Worm (Caenorhabditis elegans) whole organism, mixed stage, embryonic: ENCODE measurements around the gene nlp-27.

Experiments used
- M03D4.4 ChIP-seq: sonication (generic microtip); optimal IDR thresholded peaks from 2 replicates; lab custom pipeline; 2017; ENCODE audit warnings: mild to moderate bottlenecking, missing genetic modification characterization, missing compliant biosample characterization
- blmp-1 ChIP-seq: fragments of 150-350 bp; optimal IDR thresholded peaks from 2 replicates; lab custom pipeline; 2014; ENCODE audit warnings: missing biosample characterization, missing genetic modification characterization
- ceh-39 ChIP-seq: fragments of 150-350 bp; optimal IDR thresholded peaks from 2 replicates; lab custom pipeline; 2014; ENCODE audit warnings: missing biosample characterization, missing genetic modification characterization
- ceh-43 ChIP-seq: fragments of 200-800 bp; sonication (Bioruptor generic); optimal IDR thresholded peaks from 2 replicates; lab custom pipeline; 2018; ENCODE audit warnings: mild to moderate bottlenecking, missing genetic modification characterization, moderate library complexity, missing compliant biosample characterization
- ceh-83 ChIP-seq: fragments of 200-800 bp; sonication (Bioruptor generic); optimal IDR thresholded peaks from 2 replicates; lab custom pipeline; 2018; ENCODE audit warnings: mild to moderate bottlenecking, missing genetic modification characterization, missing compliant biosample characterization
- ces-1 ChIP-seq: fragments of 150-350 bp; optimal IDR thresholded peaks from 2 replicates; lab custom pipeline; 2014; ENCODE audit warnings: missing biosample characterization, missing genetic modification reagents, missing genetic modification characterization
- cnd-1 ChIP-seq: fragments of 200-800 bp; sonication (Bioruptor generic); optimal IDR thresholded peaks from 2 replicates; lab custom pipeline; 2018; ENCODE audit warnings: mild to moderate bottlenecking, missing genetic modification characterization, missing compliant biosample characterization
- elt-1 ChIP-seq: sonication (generic microtip); optimal IDR thresholded peaks from 2 replicates; lab custom pipeline; 2017; ENCODE audit warnings: missing genetic modification characterization, mild to moderate bottlenecking, missing compliant biosample characterization, antibody characterized with exemption, moderate library complexity, borderline replicate concordance; ENCODE audit not compliant: insufficient read depth
- elt-3 ChIP-seq: fragments of 150-350 bp; optimal IDR thresholded peaks from 2 replicates; lab custom pipeline; 2014; ENCODE audit warnings: missing biosample characterization, missing genetic modification characterization
- flh-1 ChIP-seq: fragments of 200-800 bp; sonication (Bioruptor generic); optimal IDR thresholded peaks from 2 replicates; lab custom pipeline; 2018; ENCODE audit warnings: mild to moderate bottlenecking, missing genetic modification characterization, moderate library complexity, missing compliant biosample characterization
- ham-2 ChIP-seq: fragments of 200-800 bp; sonication (Bioruptor generic); optimal IDR thresholded peaks from 2 replicates; lab custom pipeline; 2018; ENCODE audit warnings: mild to moderate bottlenecking, missing genetic modification characterization, missing compliant biosample characterization
- lin-13 ChIP-seq: fragments of 150-350 bp; optimal IDR thresholded peaks from 2 replicates; lab custom pipeline; 2014; ENCODE audit warnings: missing biosample characterization, missing genetic modification characterization
- lsy-2 ChIP-seq: fragments of 150-350 bp; optimal IDR thresholded peaks from 2 replicates; lab custom pipeline; 2014; ENCODE audit warnings: missing biosample characterization, missing genetic modification characterization
- mab-5 ChIP-seq: fragments of 150-350 bp; optimal IDR thresholded peaks from 2 replicates; lab custom pipeline; 2014; ENCODE audit warnings: missing biosample characterization, missing genetic modification characterization
- mep-1 ChIP-seq: fragments of 150-350 bp; optimal IDR thresholded peaks from 2 replicates; lab custom pipeline; 2017; ENCODE audit warnings: missing biosample characterization, missing genetic modification reagents, missing genetic modification characterization, inconsistent platforms
- mls-2 ChIP-seq: sonication (generic microtip); optimal IDR thresholded peaks from 2 replicates; lab custom pipeline; 2016; ENCODE audit warnings: mild to moderate bottlenecking, missing genetic modification characterization, moderate library complexity, missing compliant biosample characterization
- nhr-12 ChIP-seq: fragments of 150-350 bp; optimal IDR thresholded peaks from 2 replicates; lab custom pipeline; 2014; ENCODE audit warnings: missing biosample characterization, missing genetic modification characterization
- nhr-2 ChIP-seq: fragments of 150-350 bp; optimal IDR thresholded peaks from 2 replicates; lab custom pipeline; 2014; ENCODE audit warnings: missing biosample characterization, missing genetic modification characterization
- nhr-237 ChIP-seq: fragments of 150-350 bp; optimal IDR thresholded peaks from 2 replicates; lab custom pipeline; 2014; ENCODE audit warnings: missing biosample characterization, missing genetic modification characterization
- nhr-28 ChIP-seq: fragments of 150-350 bp; optimal IDR thresholded peaks from 2 replicates; lab custom pipeline; 2014; ENCODE audit warnings: missing biosample characterization, missing genetic modification characterization
- nhr-76 ChIP-seq: sonication (generic microtip); optimal IDR thresholded peaks from 2 replicates; lab custom pipeline; 2017; ENCODE audit warnings: missing biosample characterization, missing genetic modification characterization
- pha-4 ChIP-seq: fragments of 150-350 bp; optimal IDR thresholded peaks from 2 replicates; lab custom pipeline; 2018; ENCODE audit warnings: missing biosample characterization, missing genetic modification reagents, missing genetic modification characterization
- snpc-4 ChIP-seq: fragments of 150-350 bp; optimal IDR thresholded peaks from 2 replicates; lab custom pipeline; 2014; ENCODE audit warnings: missing biosample characterization, missing genetic modification characterization
- sptf-1 ChIP-seq: sonication (generic microtip); optimal IDR thresholded peaks from 2 replicates; lab custom pipeline; 2017; ENCODE audit warnings: mild to moderate bottlenecking, missing genetic modification characterization, moderate library complexity, missing compliant biosample characterization
- tbx-8 ChIP-seq: fragments of 200-800 bp; sonication (Bioruptor generic); optimal IDR thresholded peaks from 2 replicates; lab custom pipeline; 2018; ENCODE audit warnings: mild to moderate bottlenecking, missing genetic modification characterization, moderate library complexity, missing compliant biosample characterization
- unc-120 ChIP-seq: sonication (generic microtip); optimal IDR thresholded peaks from 2 replicates; lab custom pipeline; 2017; ENCODE audit warnings: missing genetic modification characterization, missing compliant biosample characterization; ENCODE audit not compliant: poor library complexity, severe bottlenecking
- unc-39 ChIP-seq: fragments of 150-350 bp; optimal IDR thresholded peaks from 2 replicates; lab custom pipeline; 2014; ENCODE audit warnings: missing biosample characterization, missing genetic modification characterization
- unc-62 ChIP-seq: fragments of 150-350 bp; optimal IDR thresholded peaks from 2 replicates; lab custom pipeline; 2014; ENCODE audit warnings: missing biosample characterization, missing genetic modification reagents, missing genetic modification characterization
- zip-8 ChIP-seq: fragments of 150-350 bp; optimal IDR thresholded peaks from 2 replicates; lab custom pipeline; 2014; ENCODE audit warnings: missing biosample characterization, missing genetic modification characterization
- ztf-11 ChIP-seq: fragments of 150-350 bp; optimal IDR thresholded peaks from 2 replicates; lab custom pipeline; 2014; ENCODE audit warnings: missing biosample characterization, missing genetic modification characterization

Gene nlp-27

ce11 chrV:4024777-4025176 is 35.6 kb downstream of the nlp-27 start, which contains the start of gene K09D9.1:
Gene K09D9.1, plus strand, starts transcription at chrV:4025047.
- TF ChIP-seq blmp-1 (no peak), unc-120 (tag; lab: Kevin White, UChicago) (no peak), lsy-2 (no peak), mls-2 (tag; lab: Kevin White, UChicago) (no peak), nhr-237 (no peak), ham-2 (no peak), pha-4 (tag; lab: Kevin White, UChicago) (no peak)

DNA sequence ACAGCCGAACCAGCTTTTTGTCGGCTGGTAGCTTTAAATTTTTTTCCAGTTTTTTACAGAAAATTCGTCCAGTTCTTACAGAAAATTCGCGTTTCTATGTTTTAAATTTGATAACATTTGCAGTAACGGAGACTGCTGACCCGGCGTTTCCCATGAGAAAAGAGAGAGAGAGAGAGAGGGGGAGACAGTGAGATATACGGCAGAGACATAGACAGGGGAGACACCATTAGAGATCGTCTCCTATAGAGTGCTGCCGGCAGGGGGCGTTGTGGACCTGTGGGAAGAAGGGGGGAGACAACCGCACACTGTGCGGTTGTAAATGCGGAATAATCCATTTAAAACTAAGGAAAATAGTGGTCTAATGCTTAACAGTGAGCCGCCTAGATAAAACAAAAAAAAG is 40.4 kb downstream of the nlp-27 start:
- TF ChIP-seq pha-4 (tag; lab: Kevin White, UChicago) (no peak), mep-1 (no peak), mls-2 (tag; lab: Kevin White, UChicago) (no peak), ces-1 (GFP tag; lab: Kevin White, UChicago) (no peak), lsy-2 (no peak)

DNA sequence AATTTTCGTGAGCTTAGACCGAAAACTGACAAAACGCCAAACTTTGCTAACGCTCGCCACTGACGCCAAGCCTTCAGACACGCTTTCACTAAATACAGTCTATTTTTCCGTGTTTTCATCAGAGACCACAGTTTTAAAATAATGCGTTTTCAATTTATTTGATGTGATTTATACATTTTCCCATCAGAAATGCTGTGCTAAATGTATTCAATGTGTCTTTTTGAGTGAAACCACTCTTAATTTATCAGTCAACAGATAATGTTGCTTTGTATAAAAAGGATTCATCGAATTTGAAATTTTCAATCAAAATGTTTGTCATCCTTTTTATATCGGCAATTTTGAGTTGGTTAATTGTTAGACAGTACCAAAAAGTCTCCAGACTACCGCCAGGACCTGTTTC is 42.1 kb downstream of the nlp-27 start, which contains the start of gene cyp-35A4:
Gene cyp-35A4, plus strand, starts transcription at position 301 of the 400 bp plus-strand sequence.
- no peak for TF ChIP-seq mep-1
- no peak for TF ChIP-seq mls-2 (tag; lab: Kevin White, UChicago)
- TF ChIP-seq ces-1 (GFP tag; lab: Kevin White, UChicago): no peak
- no peak for TF ChIP-seq ham-2
- no peak for TF ChIP-seq nhr-2 (tag; lab: Kevin White, UChicago)
- no peak for TF ChIP-seq flh-1 (GFP tag; lab: Kevin White, UChicago)
- TF ChIP-seq sptf-1 (tag; lab: Kevin White, UChicago): no peak
- no peak for TF ChIP-seq cnd-1 (tag; lab: Kevin White, UChicago)
- no peak for TF ChIP-seq lsy-2
- no peak for TF ChIP-seq unc-62
- no peak for TF ChIP-seq nhr-76 (tag; lab: Kevin White, UChicago)
- no peak for TF ChIP-seq blmp-1
- no peak for TF ChIP-seq nhr-28 (tag; lab: Kevin White, UChicago)
- no peak for TF ChIP-seq tbx-8
- no peak for TF ChIP-seq ceh-43 (GFP tag; lab: Kevin White, UChicago)
- TF ChIP-seq nhr-12 (tag; lab: Kevin White, UChicago): no peak
- TF ChIP-seq M03D4.4: no peak

ce11 chrV:4034303-4034702 is 45.1 kb downstream of the nlp-27 start, which contains the start of gene C49G7.7:
Gene C49G7.7, plus strand, starts transcription at chrV:4034476.
- TF ChIP-seq pha-4 (tag; lab: Kevin White, UChicago) (no peak), ham-2 (no peak), zip-8 (tag; lab: Kevin White, UChicago) (no peak), snpc-4 (tag; lab: Kevin White, UChicago) (no peak), lin-13 (tag; lab: Kevin White, UChicago) (no peak), ceh-83 (GFP tag; lab: Kevin White, UChicago) (no peak), ztf-11 (tag; lab: Kevin White, UChicago) (no peak), tbx-8 (no peak), unc-39 (tag; lab: Kevin White, UChicago) (no peak), elt-1 (no peak), ces-1 (GFP tag; lab: Kevin White, UChicago) (no peak), nhr-28 (tag; lab: Kevin White, UChicago) (no peak), unc-62 (no peak), elt-3 (tag; lab: Kevin White, UChicago) (no peak), flh-1 (GFP tag; lab: Kevin White, UChicago) (no peak), ceh-43 (GFP tag; lab: Kevin White, UChicago) (no peak), mls-2 (tag; lab: Kevin White, UChicago) (no peak), mab-5 (tag; lab: Kevin White, UChicago) (no peak), sptf-1 (tag; lab: Kevin White, UChicago) (no peak)

DNA sequence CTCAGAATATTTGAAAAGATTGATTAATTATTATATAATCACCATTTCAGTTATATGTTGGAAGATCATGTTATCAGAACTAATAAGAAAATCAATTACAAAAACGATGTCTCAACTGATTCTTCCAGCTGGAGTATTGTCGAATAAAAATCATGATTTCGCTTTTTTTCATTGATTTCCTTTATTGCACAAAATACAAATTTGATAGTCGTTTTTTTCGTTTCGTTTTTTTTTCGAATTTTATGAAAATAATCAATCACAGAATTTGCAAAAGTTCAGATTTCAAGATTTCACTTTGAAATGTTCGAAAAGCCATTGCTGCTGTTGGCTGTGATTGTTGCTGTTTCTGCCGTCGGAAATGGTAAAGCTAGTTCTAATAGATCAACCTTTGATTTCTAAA is 46.6 kb downstream of the nlp-27 start, which contains the start of gene C49G7.13:
Gene C49G7.13, plus strand, starts transcription at position 301 of the 400 bp plus-strand sequence.
- TF ChIP-seq snpc-4 (tag; lab: Kevin White, UChicago): no peak
- no peak for TF ChIP-seq zip-8 (tag; lab: Kevin White, UChicago)
- TF ChIP-seq nhr-28 (tag; lab: Kevin White, UChicago): no peak
- TF ChIP-seq nhr-2 (tag; lab: Kevin White, UChicago): no peak
- TF ChIP-seq lin-13 (tag; lab: Kevin White, UChicago): no peak

DNA sequence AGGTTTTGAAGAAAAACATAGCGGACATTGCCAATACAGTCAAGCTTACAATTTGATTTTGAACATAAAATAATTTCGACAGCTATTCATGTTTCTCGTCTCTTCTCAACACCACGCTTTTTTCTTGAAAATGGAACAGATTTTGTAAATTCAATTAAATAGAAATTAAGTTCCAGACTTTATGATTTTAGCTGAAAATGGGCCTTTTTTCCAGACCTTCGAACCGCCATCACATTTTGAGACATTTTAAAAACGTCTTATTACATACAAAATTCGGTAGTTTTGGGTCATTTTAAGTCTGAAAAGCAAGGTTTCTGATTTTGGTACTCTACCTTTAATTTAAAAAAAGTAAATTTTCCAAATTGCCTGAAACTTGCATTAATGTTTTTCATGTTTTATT is 48.9 kb downstream of the nlp-27 start, which contains the start of gene C49G7.12:
Gene C49G7.12, plus strand, starts transcription at position 301 of the 400 bp plus-strand sequence.
- TF ChIP-seq ztf-11 (tag; lab: Kevin White, UChicago): no peak
- TF ChIP-seq pha-4 (tag; lab: Kevin White, UChicago): no peak
- no peak for TF ChIP-seq flh-1 (GFP tag; lab: Kevin White, UChicago)
- no peak for TF ChIP-seq sptf-1 (tag; lab: Kevin White, UChicago)
- no peak for TF ChIP-seq blmp-1
- no peak for TF ChIP-seq nhr-237
- TF ChIP-seq snpc-4 (tag; lab: Kevin White, UChicago): no peak
- TF ChIP-seq mep-1: no peak
- TF ChIP-seq ceh-39 (tag; lab: Kevin White, UChicago): no peak
- no peak for TF ChIP-seq M03D4.4
